Fruit fly (Drosophila melanogaster) whole organism, embryonic: ENCODE data around the gene brn.

Source experiments
- Bgb ChIP-seq: fragments of 200-800 bp; sonication (Bioruptor generic); IDR thresholded peaks from 2 replicates; pipeline ENCODE4 v1.3.6; 2022; ENCODE audit warnings: missing biosample characterization, missing genetic modification characterization; ENCODE audit not compliant: partially characterized antibody
- CG11696 ChIP-seq: fragments of 200-800 bp; sonication (Bioruptor generic); IDR thresholded peaks from 2 replicates; pipeline ENCODE4 v1.3.6; 2022; ENCODE audit warnings: missing biosample characterization, missing genetic modification characterization
- CG13775 ChIP-seq: fragments of 200-800 bp; sonication (Bioruptor generic); optimal IDR thresholded peaks from 3 replicates; lab custom pipeline; 2017; ENCODE audit warnings: missing biosample characterization, mild to moderate bottlenecking, missing genetic modification characterization
- CG1602 ChIP-seq: fragments of 200-800 bp; sonication (Bioruptor generic); optimal IDR thresholded peaks from 3 replicates; lab custom pipeline; 2016; ENCODE audit warnings: missing biosample characterization, missing genetic modification characterization
- CG16813 ChIP-seq: fragments of 200-800 bp; sonication (Bioruptor generic); IDR thresholded peaks from 3 replicates; pipeline ENCODE4 v1.3.6; 2022; ENCODE audit warnings: missing biosample characterization, missing genetic modification characterization; ENCODE audit not compliant: partially characterized antibody
- CG17359 ChIP-seq: fragments of 200-800 bp; sonication (Bioruptor generic); optimal IDR thresholded peaks from 3 replicates; lab custom pipeline; 2018; ENCODE audit warnings: missing biosample characterization, mild to moderate bottlenecking, missing genetic modification characterization, moderate library complexity
- CG18011 ChIP-seq: fragments of 200-800 bp; sonication (Bioruptor generic); optimal IDR thresholded peaks from 2 replicates; lab custom pipeline; 2017; ENCODE audit warnings: missing biosample characterization, missing genetic modification characterization, mild to moderate bottlenecking, moderate library complexity, missing genotype
- CG18476 ChIP-seq: fragments of 200-800 bp; sonication (Bioruptor generic); optimal IDR thresholded peaks from 2 replicates; lab custom pipeline; 2016; ENCODE audit warnings: missing biosample characterization, mild to moderate bottlenecking, missing genetic modification characterization
- CG18599 ChIP-seq: fragments of 200-800 bp; sonication (Bioruptor generic); optimal IDR thresholded peaks from 3 replicates; lab custom pipeline; 2017; ENCODE audit warnings: missing biosample characterization, missing genetic modification characterization, mild to moderate bottlenecking, moderate library complexity, missing genetic modification reagents
- CG3726 ChIP-seq: fragments of 200-800 bp; sonication (Bioruptor generic); IDR thresholded peaks from 3 replicates; pipeline ENCODE4, ENCODE4 v1.3.6; 2022; ENCODE audit warnings: missing biosample characterization, missing genetic modification characterization
- CG3847 ChIP-seq: fragments of 200-800 bp; sonication (Bioruptor generic); IDR thresholded peaks from 2 replicates; pipeline ENCODE4 v1.3.6; 2022; ENCODE audit warnings: missing biosample characterization, missing genetic modification characterization
- CG3995 ChIP-seq: fragments of 200-800 bp; sonication (Bioruptor generic); optimal IDR thresholded peaks from 3 replicates; lab custom pipeline; 2016; ENCODE audit warnings: missing biosample characterization, missing genetic modification characterization
- CG4820 ChIP-seq: fragments of 200-800 bp; sonication (Bioruptor generic); optimal IDR thresholded peaks from 3 replicates; lab custom pipeline; 2016; ENCODE audit warnings: missing biosample characterization, missing genetic modification characterization
- CG6254 ChIP-seq: fragments of 200-800 bp; sonication (Bioruptor generic); optimal IDR thresholded peaks from 3 replicates; lab custom pipeline; 2017; ENCODE audit warnings: mild to moderate bottlenecking, missing biosample characterization, missing genetic modification reagents, missing genetic modification characterization
- CG7556 ChIP-seq: fragments of 200-800 bp; sonication (Bioruptor generic); optimal IDR thresholded peaks from 2 replicates; lab custom pipeline; 2017; ENCODE audit warnings: missing biosample characterization, mild to moderate bottlenecking, missing genetic modification characterization
- CG7786 ChIP-seq: fragments of 200-800 bp; sonication (Bioruptor generic); optimal IDR thresholded peaks from 2 replicates; lab custom pipeline; 2016; ENCODE audit warnings: missing biosample characterization, missing genetic modification characterization
- CG9727 ChIP-seq: fragments of 200-800 bp; sonication (Bioruptor generic); optimal IDR thresholded peaks from 3 replicates; lab custom pipeline; 2017; ENCODE audit warnings: missing biosample characterization, mild to moderate bottlenecking, missing genetic modification characterization
- Camta ChIP-seq: fragments of 200-800 bp; sonication (Bioruptor generic); optimal IDR thresholded peaks from 2 replicates; lab custom pipeline; 2016; ENCODE audit warnings: missing biosample characterization, missing genetic modification characterization
- CoRest ChIP-seq: fragments of 200-800 bp; sonication (Bioruptor generic); optimal IDR thresholded peaks from 3 replicates; lab custom pipeline; 2018; ENCODE audit warnings: missing biosample characterization, mild to moderate bottlenecking, missing genetic modification characterization, moderate library complexity
- D ChIP-seq, 2 experiments: fragments of 200-800 bp in 1 of 2; fragments of >200 bp in 1 of 2; sonication (Bioruptor generic) in 1 of 2; optimal IDR thresholded peaks; 2 replicates in 1 of 2; 3 replicates in 1 of 2; lab custom pipeline; 2017; ENCODE audit warnings: mild to moderate bottlenecking in 1 of 2, missing biosample characterization in 1 of 2, missing genetic modification characterization in 1 of 2, missing genetic modification reagents in 1 of 2
- Dip3 ChIP-seq: fragments of 200-800 bp; sonication (Bioruptor generic); optimal IDR thresholded peaks from 3 replicates; lab custom pipeline; 2016; ENCODE audit warnings: missing biosample characterization, missing genetic modification characterization
- Dll ChIP-seq: fragments of 200-800 bp; sonication (Bioruptor generic); IDR thresholded peaks from 4 replicates; pipeline ENCODE4 v1.3.6; 2022; ENCODE audit warnings: missing biosample characterization, missing genetic modification characterization; ENCODE audit not compliant: partially characterized antibody
- Doc3 ChIP-seq: fragments of 200-800 bp; sonication (Bioruptor generic); IDR thresholded peaks from 3 replicates; pipeline ENCODE4 v1.3.6; 2022; ENCODE audit warnings: missing biosample characterization, missing genetic modification characterization; ENCODE audit not compliant: partially characterized antibody
- Fer1 ChIP-seq: fragments of 200-800 bp; sonication (Bioruptor generic); optimal IDR thresholded peaks from 2 replicates; lab custom pipeline; 2017; ENCODE audit warnings: missing biosample characterization, mild to moderate bottlenecking, missing genetic modification characterization
- MBD-R2 ChIP-seq: fragments of 200-800 bp; sonication (Bioruptor generic); IDR thresholded peaks from 2 replicates; pipeline ENCODE4 v1.3.6; 2022; ENCODE audit warnings: missing biosample characterization, missing genetic modification characterization
- NFAT ChIP-seq: fragments of 200-800 bp; sonication (Bioruptor generic); IDR thresholded peaks from 2 replicates; pipeline ENCODE4 v1.3.6; 2022; ENCODE audit warnings: missing biosample characterization, missing genetic modification characterization
- PHDP ChIP-seq: fragments of 200-800 bp; sonication (Bioruptor generic); optimal IDR thresholded peaks from 3 replicates; lab custom pipeline; 2018; ENCODE audit warnings: missing biosample characterization, mild to moderate bottlenecking, missing genetic modification characterization, moderate library complexity
- Scr ChIP-seq: fragments of 200-800 bp; sonication (Bioruptor generic); IDR thresholded peaks from 2 replicates; pipeline ENCODE4 v1.3.6; 2022; ENCODE audit warnings: missing biosample characterization, missing genetic modification characterization; ENCODE audit not compliant: partially characterized antibody
- Six4 ChIP-seq: fragments of 200-800 bp; sonication (Bioruptor generic); optimal IDR thresholded peaks from 2 replicates; lab custom pipeline; 2016; ENCODE audit warnings: missing biosample characterization, missing genetic modification characterization
- YL-1 ChIP-seq: fragments of 200-800 bp; sonication (Bioruptor generic); optimal IDR thresholded peaks from 3 replicates; lab custom pipeline; 2017; ENCODE audit warnings: missing biosample characterization, mild to moderate bottlenecking, missing genetic modification characterization
- ab ChIP-seq: fragments of 200-800 bp; sonication (Bioruptor generic); optimal IDR thresholded peaks from 2 replicates; lab custom pipeline; 2016; ENCODE audit warnings: missing biosample characterization, missing genetic modification characterization
- ap ChIP-seq: fragments of 200-800 bp; sonication (Bioruptor generic); IDR thresholded peaks from 2 replicates; pipeline ENCODE4 v1.3.6; 2022; ENCODE audit warnings: missing biosample characterization, missing genetic modification characterization
- chif ChIP-seq, 2 experiments: fragments of 200-800 bp; sonication (Bioruptor generic); optimal IDR thresholded peaks; 3 replicates each; lab custom pipeline; 2016; ENCODE audit warnings: missing biosample characterization in 2 of 2, missing genetic modification characterization in 2 of 2
- chinmo ChIP-seq: fragments of 200-800 bp; sonication (Bioruptor generic); IDR thresholded peaks from 4 replicates; pipeline ENCODE4 v1.3.6; 2022; ENCODE audit warnings: missing biosample characterization, missing genetic modification characterization; ENCODE audit not compliant: partially characterized antibody
- dmrt99B ChIP-seq: fragments of 200-800 bp; sonication (Bioruptor generic); optimal IDR thresholded peaks from 2 replicates; lab custom pipeline; 2018; ENCODE audit warnings: missing biosample characterization, mild to moderate bottlenecking, missing genetic modification characterization, moderate library complexity
- dysf ChIP-seq: fragments of 200-800 bp; sonication (Bioruptor generic); IDR thresholded peaks from 3 replicates; pipeline ENCODE4 v1.3.6; 2022; ENCODE audit warnings: missing biosample characterization, missing genetic modification characterization
- eve ChIP-seq, 2 experiments: fragments of >200 bp; optimal IDR thresholded peaks; 2 replicates each; lab custom pipeline; 2017; ENCODE audit warnings: missing biosample characterization in 2 of 2, missing genetic modification characterization in 2 of 2
- exex ChIP-seq: fragments of 200-800 bp; sonication (Bioruptor generic); optimal IDR thresholded peaks from 4 replicates; lab custom pipeline; 2018; ENCODE audit warnings: missing biosample characterization, mild to moderate bottlenecking, missing genetic modification characterization, moderate library complexity
- gfzf ChIP-seq: fragments of 200-800 bp; sonication (Bioruptor generic); optimal IDR thresholded peaks from 2 replicates; lab custom pipeline; 2016; ENCODE audit warnings: missing biosample characterization, mild to moderate bottlenecking, missing genetic modification characterization, moderate library complexity
- grau ChIP-seq: fragments of 200-800 bp; optimal IDR thresholded peaks from 3 replicates; lab custom pipeline; 2019; ENCODE audit warnings: missing biosample characterization, mild to moderate bottlenecking, missing genetic modification characterization, moderate library complexity
- ken ChIP-seq: fragments of 200-800 bp; sonication (Bioruptor generic); IDR thresholded peaks from 3 replicates; pipeline ENCODE4 v1.3.6; 2022; ENCODE audit warnings: missing biosample characterization, missing genetic modification characterization
- knrl ChIP-seq: fragments of 200-800 bp; sonication (Bioruptor generic); IDR thresholded peaks from 3 replicates; pipeline ENCODE4 v1.3.6; 2022; ENCODE audit warnings: missing biosample characterization, missing genetic modification characterization; ENCODE audit not compliant: partially characterized antibody
- nau ChIP-seq: fragments of 200-800 bp; sonication (Bioruptor generic); optimal IDR thresholded peaks from 3 replicates; lab custom pipeline; 2017; ENCODE audit warnings: missing biosample characterization, mild to moderate bottlenecking, missing genetic modification characterization, missing genetic modification reagents
- oc ChIP-seq: fragments of 200-800 bp; sonication (Bioruptor generic); optimal IDR thresholded peaks from 2 replicates; lab custom pipeline; 2018; ENCODE audit warnings: missing biosample characterization, mild to moderate bottlenecking, missing genetic modification characterization, moderate library complexity
- phol ChIP-seq: fragments of 200-800 bp; sonication (Bioruptor generic); optimal IDR thresholded peaks from 3 replicates; lab custom pipeline; 2018; ENCODE audit warnings: missing biosample characterization, mild to moderate bottlenecking, missing genetic modification characterization, moderate library complexity
- sens ChIP-seq: fragments of 200-800 bp; sonication (Bioruptor generic); peaks from one replicate; lab custom pipeline; 2016; ENCODE audit warnings: missing biosample characterization, missing genetic modification characterization
- slp2 ChIP-seq: fragments of 200-800 bp; sonication (Bioruptor generic); optimal IDR thresholded peaks from 2 replicates; lab custom pipeline; 2016; ENCODE audit warnings: missing biosample characterization, missing genetic modification characterization
- sna ChIP-seq: fragments of 200-800 bp; sonication (Bioruptor generic); IDR thresholded peaks from 2 replicates; pipeline ENCODE4 v1.3.6; 2022; ENCODE audit warnings: missing biosample characterization, missing genetic modification characterization; ENCODE audit not compliant: partially characterized antibody
- ssp ChIP-seq: fragments of 200-800 bp; sonication (Bioruptor generic); IDR thresholded peaks from 2 replicates; pipeline ENCODE4 v1.3.6; 2022; ENCODE audit warnings: missing biosample characterization, missing genetic modification characterization

The brn gene

DNA sequence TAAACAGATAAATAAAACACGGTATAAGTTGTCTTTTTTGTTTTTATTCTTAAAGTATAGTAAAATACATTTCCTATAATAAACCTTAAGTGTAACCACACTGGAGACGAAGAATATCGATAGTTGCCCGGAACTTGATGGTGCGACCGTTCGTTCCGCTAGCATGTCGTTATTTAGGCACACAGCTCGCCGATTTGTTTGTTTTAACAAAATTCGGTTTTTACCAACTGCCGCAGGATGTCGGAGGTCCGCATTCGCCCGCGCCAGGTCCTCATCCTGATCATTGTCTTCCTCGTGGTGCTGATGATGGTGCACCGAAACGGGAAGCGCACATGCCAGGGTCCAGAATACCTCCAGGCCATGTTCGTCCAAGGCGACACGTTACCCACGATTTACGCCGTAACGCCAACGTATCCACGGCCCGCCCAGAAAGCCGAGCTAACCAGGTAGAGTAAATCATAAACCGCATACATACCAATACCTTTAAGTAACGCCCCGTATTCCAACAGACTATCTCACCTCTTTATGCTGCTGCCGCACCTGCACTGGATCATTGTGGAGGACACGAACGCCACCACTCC, 27.0 kb downstream of the brn start, which contains the start of gene GlcAT-I (continued):
- TF ChIP-seq slp2 (GFP tag; lab: Kevin White, UChicago) (no peak), oc (no peak), chinmo (GFP tag; lab: Robert Waterston, UW) (no peak), ken (no peak), CG3726 (GFP tag; lab: Robert Waterston, UW) (no peak), CG18011 (GFP tag; lab: Kevin White, UChicago) (no peak), Scr (GFP tag; lab: Robert Waterston, UW) (peak; percentile 61), Dip3 (GFP tag; lab: Kevin White, UChicago) (no peak), ap (GFP tag; lab: Robert Waterston, UW) (no peak), dmrt99B (tag; lab: Kevin White, UChicago) (no peak), gfzf (peak; percentile 76), CG11696 (GFP tag; lab: Robert Waterston, UW) (no peak), ab (GFP tag; lab: Kevin White, UChicago) (no peak), CG1602 (no peak), grau (tag; lab: Kevin White, UChicago) (no peak), PHDP (tag; lab: Kevin White, UChicago) (no peak), nau (GFP tag; lab: Kevin White, UChicago) (no peak), CG6254 (GFP tag; lab: Kevin White, UChicago) (no peak), chif (GFP tag; optimal IDR thresholded peaks at IDR 0.05; lab: Kevin White, UChicago) (no peak), Doc3 (0 out of 3 replicates have a peak, but pooled peaks have one; percentile 29), CG3847 (no peak), CG16813 (peak; percentile 58), Fer1 (GFP tag; lab: Kevin White, UChicago) (no peak), NFAT (no peak), CG4820 (GFP tag; lab: Kevin White, UChicago) (no peak), Bgb (GFP tag; lab: Robert Waterston, UW) (peak; percentile 55), YL-1 (GFP tag; lab: Kevin White, UChicago) (peak; percentile 40), Six4 (GFP tag; lab: Kevin White, UChicago) (no peak), ssp (no peak), knrl (peak; percentile 41; the same call in 1 of the 3 replicates), D (optimal IDR thresholded peaks at IDR 0.05; lab: Kevin White, UChicago) (no peak), D (GFP tag; optimal IDR thresholded peaks at IDR 0.05; lab: Kevin White, UChicago) (no peak), phol (tag; lab: Kevin White, UChicago) (no peak), CG9727 (GFP tag; lab: Kevin White, UChicago) (no peak), Camta (no peak), dysf (GFP tag; lab: Robert Waterston, UW) (no peak), CoRest (no peak), Dll (GFP tag; lab: Robert Waterston, UW) (peak; percentile 60; the same call in 3 of the 4 replicates), exex (tag; lab: Kevin White, UChicago) (no peak), sna (GFP tag; lab: Robert Waterston, UW) (0 out of 2 replicates have a peak, but pooled peaks have one; percentile 44), CG3995 (GFP tag; lab: Kevin White, UChicago) (no peak), CG18599 (GFP tag; lab: Kevin White, UChicago) (no peak), sens (no peak), CG7556 (GFP tag; lab: Kevin White, UChicago) (no peak), CG17359 (tag; lab: Kevin White, UChicago) (no peak), eve (GFP tag; optimal IDR thresholded peaks at IDR 0.05; lab: Kevin White, UChicago) (no peak), CG18476 (GFP tag; lab: Kevin White, UChicago) (no peak), CG7786 (GFP tag; lab: Kevin White, UChicago) (no peak), CG13775 (GFP tag; lab: Kevin White, UChicago) (no peak), MBD-R2 (GFP tag; lab: Robert Waterston, UW) (peak; percentile 83)
